Worm (Caenorhabditis elegans): ENCODE results near the gene T13F2.4.
"Not testable (repeated sequence)": the region's sequence is repeated elsewhere in the genome, so short reads cannot be mapped to it uniquely, and the experiment has no call there.

Gene T13F2.4

ce11 chrIV:9789496-9789895, at the start of gene T13F2.4:
Gene T13F2.4 (plus strand): TSS chrIV:9789796.
- TF ChIP-seq med-1 (GFP tag; optimal IDR thresholded peaks at IDR 0.05; ENCODE audit: insufficient read depth) (no peak), T22C8.4 (GFP tag; IDR thresholded peaks at IDR 0.05) (no peak), klf-2 (GFP tag; conservative IDR thresholded peaks at IDR 0.05) (no peak), ztf-23 (GFP tag; IDR thresholded peaks at IDR 0.05) (no peak), cog-1 (tag; optimal IDR thresholded peaks at IDR 0.05) (no peak), ref-1 (GFP tag; conservative IDR thresholded peaks at IDR 0.05) (no peak), ztf-29 (GFP tag; IDR thresholded peaks at IDR 0.05) (no peak), flt-1 (GFP tag; IDR thresholded peaks at IDR 0.05) (no peak)

ce11 chrIV:9740851-9741549, 48.6 kb upstream of the T13F2.4 start, which contains the start of gene gln-6:
Gene gln-6 (minus strand): TSS chrIV:9740901.
- TF ChIP-seq ref-1 (GFP tag; conservative IDR thresholded peaks at IDR 0.05); T22C8.4 (GFP tag; IDR thresholded peaks at IDR 0.05); ztf-29 (GFP tag; IDR thresholded peaks at IDR 0.05): not testable (repeated sequence)

- no peak for TF ChIP-seq ref-1 (GFP tag; conservative IDR thresholded peaks at IDR 0.05)
- TF ChIP-seq flt-1 (GFP tag; IDR thresholded peaks at IDR 0.05) = no peak
- no peak for TF ChIP-seq cog-1 (tag; optimal IDR thresholded peaks at IDR 0.05)
- no peak for TF ChIP-seq tab-1 (GFP tag; IDR thresholded peaks at IDR 0.05)
- no peak for TF ChIP-seq ztf-23 (GFP tag; IDR thresholded peaks at IDR 0.05)
- no peak for TF ChIP-seq klf-2 (GFP tag; conservative IDR thresholded peaks at IDR 0.05)
- TF ChIP-seq med-1 (GFP tag; optimal IDR thresholded peaks at IDR 0.05; ENCODE audit: insufficient read depth) = no peak
- TF ChIP-seq ztf-29 (GFP tag; IDR thresholded peaks at IDR 0.05) = no peak
- no peak for TF ChIP-seq T22C8.4 (GFP tag; IDR thresholded peaks at IDR 0.05)
Measured at ce11 chrIV:9742883-9743282, 46.7 kb upstream of the T13F2.4 start, which contains the start of gene C28D4.7. Gene C28D4.7 (minus strand): TSS chrIV:9743147.

- TF ChIP-seq klf-2 (GFP tag; conservative IDR thresholded peaks at IDR 0.05) = no peak
- TF ChIP-seq cog-1 (tag; optimal IDR thresholded peaks at IDR 0.05) = no peak
- TF ChIP-seq T22C8.4 (GFP tag; IDR thresholded peaks at IDR 0.05) = no peak
- no peak for TF ChIP-seq flt-1 (GFP tag; IDR thresholded peaks at IDR 0.05)
- TF ChIP-seq ref-1 (GFP tag; conservative IDR thresholded peaks at IDR 0.05) = no peak
- TF ChIP-seq ztf-23 (GFP tag; IDR thresholded peaks at IDR 0.05) = no peak
- no peak for TF ChIP-seq ztf-29 (GFP tag; IDR thresholded peaks at IDR 0.05)
- TF ChIP-seq med-1 (GFP tag; optimal IDR thresholded peaks at IDR 0.05; ENCODE audit: insufficient read depth) = no peak
- no peak for TF ChIP-seq tab-1 (GFP tag; IDR thresholded peaks at IDR 0.05)
Measured at ce11 chrIV:9744905-9745304, 44.7 kb upstream of the T13F2.4 start, which contains the start of gene C28D4.4. Gene C28D4.4 (minus strand): TSS chrIV:9745005.

DNA sequence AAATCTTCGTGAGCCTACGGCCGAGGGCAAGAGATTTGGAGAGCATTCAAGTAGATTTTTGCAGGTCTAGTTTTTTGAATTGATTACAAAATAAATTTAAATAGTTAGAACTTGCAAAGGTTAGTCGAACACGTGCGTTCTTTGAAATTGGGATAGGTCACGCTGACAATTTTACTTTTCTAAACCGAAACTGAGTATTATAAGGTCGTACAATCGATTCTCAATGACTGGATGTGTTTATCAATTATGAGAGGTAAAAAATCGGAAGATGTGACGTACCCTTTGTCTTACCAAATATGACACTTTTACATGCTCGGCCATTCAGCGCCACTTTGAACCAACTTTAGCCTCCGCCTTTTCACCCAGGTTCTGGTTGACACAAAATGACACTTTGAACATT, 42.8 kb upstream of the T13F2.4 start, which contains the start of gene C28D4.5:
Gene C28D4.5 (minus strand): TSS at position 101 of the 400 bp plus-strand sequence.
- TF ChIP-seq ref-1 (GFP tag; conservative IDR thresholded peaks at IDR 0.05) (no peak), ztf-29 (GFP tag; IDR thresholded peaks at IDR 0.05) (no peak), tab-1 (GFP tag; IDR thresholded peaks at IDR 0.05) (no peak), med-1 (GFP tag; optimal IDR thresholded peaks at IDR 0.05; ENCODE audit: insufficient read depth) (no peak), cog-1 (tag; optimal IDR thresholded peaks at IDR 0.05) (no peak), klf-2 (GFP tag; conservative IDR thresholded peaks at IDR 0.05) (no peak), flt-1 (GFP tag; IDR thresholded peaks at IDR 0.05) (no peak), ztf-23 (GFP tag; IDR thresholded peaks at IDR 0.05) (no peak), T22C8.4 (GFP tag; IDR thresholded peaks at IDR 0.05) (no peak)

ce11 chrIV:9748342-9748741, 41.3 kb upstream of the T13F2.4 start, which contains the start of gene C28D4.8:
Gene C28D4.8 (minus strand): TSS chrIV:9748442.
- TF ChIP-seq med-1 (GFP tag; optimal IDR thresholded peaks at IDR 0.05; ENCODE audit: insufficient read depth) (no peak), flt-1 (GFP tag; IDR thresholded peaks at IDR 0.05) (no peak), ref-1 (GFP tag; conservative IDR thresholded peaks at IDR 0.05) (no peak), ztf-23 (GFP tag; IDR thresholded peaks at IDR 0.05) (no peak), ztf-29 (GFP tag; IDR thresholded peaks at IDR 0.05) (no peak), klf-2 (GFP tag; conservative IDR thresholded peaks at IDR 0.05) (no peak), T22C8.4 (GFP tag; IDR thresholded peaks at IDR 0.05) (no peak), tab-1 (GFP tag; IDR thresholded peaks at IDR 0.05) (no peak), cog-1 (tag; optimal IDR thresholded peaks at IDR 0.05) (no peak)

DNA sequence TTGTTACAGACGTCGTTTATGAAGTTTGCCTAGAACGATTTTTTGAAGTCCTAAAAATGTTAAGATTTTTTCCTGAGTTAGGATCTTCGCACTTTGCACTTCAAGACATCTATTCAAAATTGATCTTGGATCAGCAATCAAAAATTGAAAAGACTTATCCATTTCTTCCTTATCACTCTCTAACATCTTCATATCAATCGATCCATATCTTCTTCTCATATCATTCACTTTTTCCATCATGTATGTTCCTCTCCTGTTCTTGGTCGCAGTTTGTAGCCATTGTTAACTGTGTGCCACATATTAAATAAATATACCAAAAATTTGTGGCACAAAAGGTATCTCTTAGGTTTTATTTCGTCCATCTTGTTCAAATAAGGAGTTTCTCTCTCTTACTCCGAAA, 33.9 kb upstream of the T13F2.4 start:
- TF ChIP-seq ztf-29 (GFP tag; IDR thresholded peaks at IDR 0.05) (no peak), klf-2 (GFP tag; conservative IDR thresholded peaks at IDR 0.05) (no peak), T22C8.4 (GFP tag; IDR thresholded peaks at IDR 0.05) (no peak), ref-1 (GFP tag; conservative IDR thresholded peaks at IDR 0.05) (no peak), med-1 (GFP tag; optimal IDR thresholded peaks at IDR 0.05; ENCODE audit: insufficient read depth) (no peak), cog-1 (tag; optimal IDR thresholded peaks at IDR 0.05) (no peak), flt-1 (GFP tag; IDR thresholded peaks at IDR 0.05) (no peak)

DNA sequence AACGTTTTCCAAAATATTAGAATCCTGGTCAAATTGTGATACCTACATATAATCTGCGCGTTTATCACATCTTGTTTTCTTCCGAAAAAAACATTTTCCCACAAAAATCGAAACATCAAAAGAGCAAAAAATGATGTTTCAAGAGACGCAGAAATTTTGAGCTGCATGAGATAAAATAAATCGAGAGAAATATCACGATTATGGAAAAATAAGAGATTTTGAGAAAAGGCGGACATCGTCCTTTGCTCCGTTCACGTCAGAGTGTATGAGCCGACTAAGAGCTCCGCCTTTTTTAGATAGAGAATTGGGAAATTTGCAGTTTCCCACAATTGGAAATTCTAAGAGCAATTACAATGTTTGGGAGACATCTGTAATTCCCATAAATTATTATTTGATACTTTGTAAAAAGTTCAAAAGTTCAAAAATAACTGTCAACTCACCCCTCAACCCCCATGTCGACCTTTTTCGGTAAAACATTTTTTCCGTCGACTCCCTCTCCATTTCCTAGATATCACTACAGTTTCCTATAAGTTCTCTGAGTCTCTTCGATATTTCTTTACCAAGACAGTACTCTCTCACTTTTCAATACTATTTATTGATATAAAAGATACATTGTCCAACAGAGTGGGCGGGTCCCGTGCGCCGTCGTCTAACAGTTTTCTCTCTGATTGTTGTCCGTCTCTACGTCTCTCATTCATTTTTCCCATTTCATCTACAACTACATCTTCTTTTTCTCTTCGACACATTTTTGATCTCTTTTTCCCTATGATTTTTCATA, 32.8 kb upstream of the T13F2.4 start:
- TF ChIP-seq med-1 (GFP tag; optimal IDR thresholded peaks at IDR 0.05; ENCODE audit: insufficient read depth) (no peak), ztf-29 (GFP tag; IDR thresholded peaks at IDR 0.05) (no peak), ztf-23 (GFP tag; IDR thresholded peaks at IDR 0.05) (no peak), T22C8.4 (GFP tag; IDR thresholded peaks at IDR 0.05) (no peak), tab-1 (GFP tag; IDR thresholded peaks at IDR 0.05) (no peak), ref-1 (GFP tag; conservative IDR thresholded peaks at IDR 0.05) (no peak), cog-1 (tag; optimal IDR thresholded peaks at IDR 0.05) (no peak), flt-1 (GFP tag; IDR thresholded peaks at IDR 0.05) (no peak), klf-2 (GFP tag; conservative IDR thresholded peaks at IDR 0.05) (no peak)

DNA sequence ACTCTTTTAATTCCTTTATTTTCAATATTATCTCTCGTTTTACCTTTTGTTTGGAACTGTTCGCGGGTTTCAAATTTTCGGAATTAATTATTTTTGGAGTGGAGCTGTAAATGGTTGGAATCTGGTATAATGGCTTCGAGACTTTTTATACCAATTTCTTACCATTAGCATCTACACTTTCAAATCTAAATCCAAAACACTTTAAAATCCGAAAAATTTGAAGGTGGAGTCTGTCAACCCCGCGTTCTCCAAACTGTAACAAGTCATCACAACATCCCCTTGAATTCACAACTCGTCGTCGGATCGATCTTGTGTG, 32.2 kb upstream of the T13F2.4 start, which contains the start of gene nhr-97:
Gene nhr-97 (plus strand): TSS at position 217 of the 316 bp plus-strand sequence.
- TF ChIP-seq ztf-29 (GFP tag; IDR thresholded peaks at IDR 0.05) = no peak
- TF ChIP-seq med-1 (GFP tag; optimal IDR thresholded peaks at IDR 0.05; ENCODE audit: insufficient read depth) = no peak

Measured in whole organism, midembryonic.